Fruit fly (Drosophila melanogaster) whole organism: ENCODE results near the gene CG12885.

Experiments used
- CG8478 ChIP-seq: fragments of >200 bp; optimal IDR thresholded peaks from 2 replicates; lab custom pipeline; 2018; ENCODE audit warnings: inconsistent platforms
- Dll ChIP-seq: fragments of >200 bp; optimal IDR thresholded peaks from 2 replicates; lab custom pipeline; 2017
- EcR ChIP-seq, 2 experiments: fragments of >200 bp; optimal IDR thresholded peaks; 2 replicates each; lab custom pipeline; 2017; ENCODE audit warnings: missing biosample characterization in 2 of 2, missing genetic modification characterization in 2 of 2, missing genetic modification reagents in 2 of 2
- pan ChIP-seq: fragments of >200 bp; optimal IDR thresholded peaks from 2 replicates; lab custom pipeline; 2017
- usp ChIP-seq: fragments of >200 bp; optimal IDR thresholded peaks from 2 replicates; lab custom pipeline; 2017; ENCODE audit warnings: missing biosample characterization, missing genetic modification characterization, mixed read lengths

DNA sequence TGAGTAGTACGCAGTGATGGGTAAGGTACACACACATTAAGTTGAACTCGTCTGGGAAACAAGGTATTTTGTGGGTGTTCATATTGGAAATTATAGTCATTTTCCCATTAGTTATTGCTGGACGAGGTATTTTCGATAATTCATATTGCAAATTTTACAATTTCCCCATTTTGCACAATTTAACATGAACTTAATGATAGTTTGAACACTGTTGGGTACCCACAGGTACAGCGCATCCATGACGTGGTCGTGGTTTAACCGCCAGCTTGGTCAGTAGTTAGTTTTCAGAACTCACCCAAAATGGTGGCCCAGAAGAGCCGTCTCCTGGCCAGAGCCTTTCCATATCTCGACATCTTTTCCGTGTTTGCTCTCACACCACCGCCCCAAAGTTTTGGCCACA is 21.5 kb downstream of the CG12885 start, which contains the start of gene Gr98b:
- no peak for TF ChIP-seq pan (lab: Kevin White, UChicago)
- TF ChIP-seq usp (GFP tag; lab: Kevin White, UChicago): no peak
- TF ChIP-seq Dll (lab: Kevin White, UChicago): no peak
- TF ChIP-seq CG8478 (lab: Kevin White, UChicago): no peak
- no peak for TF ChIP-seq EcR (GFP tag; optimal IDR thresholded peaks at IDR 0.05; lab: Kevin White, UChicago)
